Worm (Caenorhabditis elegans) whole organism, mixed stage, embryonic: Measurements from ENCODE around the gene nhr-20.

Source experiments
- ceh-39 ChIP-seq: fragments of 150-350 bp; optimal IDR thresholded peaks from 2 replicates; lab custom pipeline; 2014; ENCODE audit warnings: missing biosample characterization, missing genetic modification characterization
- ceh-43 ChIP-seq: fragments of 200-800 bp; sonication (Bioruptor generic); optimal IDR thresholded peaks from 2 replicates; lab custom pipeline; 2018; ENCODE audit warnings: mild to moderate bottlenecking, missing genetic modification characterization, moderate library complexity, missing compliant biosample characterization
- elt-3 ChIP-seq: fragments of 150-350 bp; optimal IDR thresholded peaks from 2 replicates; lab custom pipeline; 2014; ENCODE audit warnings: missing biosample characterization, missing genetic modification characterization
- nhr-28 ChIP-seq: fragments of 150-350 bp; optimal IDR thresholded peaks from 2 replicates; lab custom pipeline; 2014; ENCODE audit warnings: missing biosample characterization, missing genetic modification characterization
- snpc-4 ChIP-seq: fragments of 150-350 bp; optimal IDR thresholded peaks from 2 replicates; lab custom pipeline; 2014; ENCODE audit warnings: missing biosample characterization, missing genetic modification characterization
- sptf-1 ChIP-seq: sonication (generic microtip); optimal IDR thresholded peaks from 2 replicates; lab custom pipeline; 2017; ENCODE audit warnings: mild to moderate bottlenecking, missing genetic modification characterization, moderate library complexity, missing compliant biosample characterization
- unc-39 ChIP-seq: fragments of 150-350 bp; optimal IDR thresholded peaks from 2 replicates; lab custom pipeline; 2014; ENCODE audit warnings: missing biosample characterization, missing genetic modification characterization
- zip-8 ChIP-seq: fragments of 150-350 bp; optimal IDR thresholded peaks from 2 replicates; lab custom pipeline; 2014; ENCODE audit warnings: missing biosample characterization, missing genetic modification characterization
- ztf-11 ChIP-seq: fragments of 150-350 bp; optimal IDR thresholded peaks from 2 replicates; lab custom pipeline; 2014; ENCODE audit warnings: missing biosample characterization, missing genetic modification characterization

DNA sequence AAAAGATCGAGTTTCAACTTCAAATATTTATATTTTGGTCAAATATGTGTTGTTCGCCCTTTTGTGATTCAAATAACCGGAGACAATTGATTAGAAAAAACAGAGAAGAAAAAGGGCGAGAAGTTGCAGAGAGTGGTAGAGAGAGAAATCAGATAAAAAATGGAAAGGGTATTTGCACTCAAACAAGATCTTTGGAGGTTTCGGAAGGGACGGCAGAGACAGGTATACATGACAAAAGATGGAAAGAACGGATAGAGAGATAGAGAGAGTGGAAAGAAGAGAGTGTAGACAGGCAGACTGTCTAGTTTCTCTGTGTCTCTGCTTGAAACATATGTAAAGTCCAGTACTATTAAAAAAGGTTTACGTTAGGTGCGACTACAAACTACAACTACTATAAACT lies 3.2 kb upstream of the nhr-20 start:
- TF ChIP-seq snpc-4 (tag; lab: Kevin White, UChicago) (no peak), sptf-1 (tag; lab: Kevin White, UChicago) (no peak), nhr-28 (tag; lab: Kevin White, UChicago) (no peak), elt-3 (tag; lab: Kevin White, UChicago) (no peak), zip-8 (tag; lab: Kevin White, UChicago) (no peak), unc-39 (tag; lab: Kevin White, UChicago) (no peak), ceh-39 (tag; lab: Kevin White, UChicago) (no peak), ztf-11 (tag; lab: Kevin White, UChicago) (no peak), ceh-43 (GFP tag; lab: Kevin White, UChicago) (no peak)
